Worm (Caenorhabditis elegans) whole organism, midembryonic: ENCODE measurements around the gene C04H4.1.
A peak's percentile ranks its signal among the peaks of the same experiment; 100 is the strongest.

Experiments
- T22C8.4 ChIP-seq: fragments of 200-800 bp; sonication (Bioruptor generic); IDR thresholded peaks from 2 replicates; pipeline ENCODE4 v1.3.6; 2022; ENCODE audit warnings: missing genetic modification characterization, missing compliant biosample characterization
- cog-1 ChIP-seq: sonication (generic microtip); optimal IDR thresholded peaks from 2 replicates; lab custom pipeline; 2016; ENCODE audit warnings: missing genetic modification characterization, missing compliant biosample characterization
- flt-1 ChIP-seq: fragments of 200-800 bp; sonication (Bioruptor generic); IDR thresholded peaks from 2 replicates; pipeline ENCODE4 v1.3.6; 2022; ENCODE audit warnings: missing genetic modification characterization, missing compliant biosample characterization
- klf-2 ChIP-seq: fragments of 200-800 bp; sonication (Bioruptor generic); conservative IDR thresholded peaks from 2 replicates; pipeline ENCODE4 v1.3.6; 2022; ENCODE audit warnings: missing genetic modification reagents, missing genetic modification characterization, missing compliant biosample characterization
- med-1 ChIP-seq: sonication (generic microtip); optimal IDR thresholded peaks from 2 replicates; lab custom pipeline; 2017; ENCODE audit warnings: missing genetic modification characterization, mild to moderate bottlenecking, missing compliant biosample characterization, antibody characterized with exemption, missing genetic modification reagents; ENCODE audit not compliant: insufficient read depth
- ref-1 ChIP-seq: fragments of 200-800 bp; sonication (Bioruptor generic); conservative IDR thresholded peaks from 2 replicates; pipeline ENCODE4 v1.3.6; 2022; ENCODE audit warnings: missing genetic modification reagents, missing genetic modification characterization, missing compliant biosample characterization
- tab-1 ChIP-seq: fragments of 200-800 bp; sonication (Bioruptor generic); IDR thresholded peaks from 2 replicates; pipeline ENCODE4 v1.3.6; 2022; ENCODE audit warnings: missing genetic modification characterization, missing compliant biosample characterization
- ztf-23 ChIP-seq: fragments of 200-800 bp; sonication (Bioruptor generic); IDR thresholded peaks from 2 replicates; pipeline ENCODE4 v1.3.6; 2022; ENCODE audit warnings: missing genetic modification reagents, missing genetic modification characterization, missing compliant biosample characterization
- ztf-29 ChIP-seq: fragments of 200-800 bp; sonication (Bioruptor generic); IDR thresholded peaks from 2 replicates; pipeline ENCODE4 v1.3.6; 2022; ENCODE audit warnings: missing genetic modification reagents, missing genetic modification characterization, missing compliant biosample characterization

Gene C04H4.1

DNA sequence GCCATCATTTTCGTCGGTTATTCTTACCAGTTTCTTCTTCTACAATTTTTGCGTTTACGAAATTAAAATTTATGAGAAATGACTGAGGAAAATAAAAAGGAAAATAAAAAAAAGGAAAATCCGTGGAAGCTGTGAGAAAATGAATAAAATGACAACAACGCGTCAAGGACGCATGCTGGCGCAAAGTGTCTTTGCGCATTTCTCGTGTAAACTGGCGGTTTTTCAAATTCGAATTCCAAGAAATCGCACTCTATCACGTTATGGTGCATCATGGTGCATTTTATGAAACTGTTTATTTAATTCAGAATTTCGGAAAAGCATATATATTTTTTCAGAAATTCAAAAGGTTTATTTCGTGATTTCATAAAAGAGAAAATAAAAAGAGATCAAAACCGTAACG is 13.5 kb upstream of the C04H4.1 start, which contains the start of gene dbt-1:
dbt-1 (minus strand) TSS at position 39 of the 400 bp plus-strand sequence.
- no peak for TF ChIP-seq ztf-29 (GFP tag; lab: Robert Waterston, UW)
- TF ChIP-seq flt-1 (GFP tag; lab: Robert Waterston, UW), result no peak
- TF ChIP-seq ref-1 (GFP tag; lab: Robert Waterston, UW), result no peak
- no peak for TF ChIP-seq klf-2
- no peak for TF ChIP-seq ztf-23 (GFP tag; lab: Robert Waterston, UW)
- peak; percentile 21 for TF ChIP-seq cog-1 (tag; lab: Kevin White, UChicago)

DNA sequence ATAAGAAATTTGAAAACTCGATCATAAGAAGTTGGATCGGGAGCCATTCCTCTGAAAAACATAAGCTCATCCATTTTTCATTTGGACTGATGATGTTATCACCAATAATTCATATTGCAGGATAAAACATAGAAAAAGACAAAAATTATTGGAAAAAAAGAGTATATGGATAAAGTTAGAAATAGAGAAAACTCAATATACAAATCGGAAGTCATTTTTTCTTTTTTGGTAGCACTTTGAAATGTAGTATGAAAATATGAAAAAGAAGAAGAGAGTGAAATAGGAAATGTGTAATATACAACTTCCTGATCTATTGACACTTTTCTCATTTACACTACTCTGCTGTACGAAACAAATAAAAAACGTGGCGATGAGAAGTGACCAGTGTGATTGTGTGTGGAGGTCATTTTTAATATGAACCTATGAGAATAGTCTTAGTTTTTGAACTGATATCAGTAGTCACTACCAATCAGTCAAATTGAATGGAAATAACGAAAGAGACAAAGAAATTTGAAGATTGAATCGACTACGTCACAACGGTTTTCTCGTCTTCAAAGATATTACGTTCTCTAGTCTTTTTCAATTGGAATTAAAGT is 11.7 kb upstream of the C04H4.1 start, which contains the start of gene ZK669.5:
ZK669.5 (minus strand) TSS at position 51 of the 596 bp plus-strand sequence.
- no peak for TF ChIP-seq ztf-23 (GFP tag; lab: Robert Waterston, UW)
- no peak for TF ChIP-seq tab-1
- no peak for TF ChIP-seq flt-1 (GFP tag; lab: Robert Waterston, UW)
- no peak for TF ChIP-seq T22C8.4 (GFP tag; lab: Robert Waterston, UW)
- TF ChIP-seq ztf-29 (GFP tag; lab: Robert Waterston, UW), result no peak
- no peak for TF ChIP-seq med-1
- no peak for TF ChIP-seq cog-1 (tag; lab: Kevin White, UChicago)
- TF ChIP-seq klf-2, result no peak
- TF ChIP-seq ref-1 (GFP tag; lab: Robert Waterston, UW), result no peak

- TF ChIP-seq ref-1 (GFP tag; lab: Robert Waterston, UW) (no peak), flt-1 (GFP tag; lab: Robert Waterston, UW) (no peak), ztf-23 (GFP tag; lab: Robert Waterston, UW) (no peak), ztf-29 (GFP tag; lab: Robert Waterston, UW) (no peak)
Measured at ce11 chrII:7948278-7948677, 10.4 kb upstream of the C04H4.1 start.

DNA sequence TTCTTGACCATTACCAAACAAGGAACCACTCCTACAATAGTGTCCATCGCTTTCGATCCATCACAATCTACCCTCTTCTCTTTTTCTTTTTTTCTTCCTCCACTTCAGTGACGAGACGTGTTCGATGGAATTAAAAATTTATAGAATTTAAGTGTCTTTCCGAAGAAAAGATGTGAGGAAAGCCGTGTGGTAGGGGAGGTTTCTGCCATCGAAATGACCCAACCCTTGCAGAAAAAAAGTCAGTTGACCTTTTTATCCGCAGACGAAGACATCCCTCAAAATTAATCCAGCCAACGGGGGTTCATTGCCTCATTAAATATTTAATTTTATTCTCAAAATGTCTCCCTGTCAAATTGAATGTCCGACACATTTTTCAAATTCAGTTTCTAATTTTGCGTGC is 3.1 kb upstream of the C04H4.1 start:
- TF ChIP-seq T22C8.4 (GFP tag; lab: Robert Waterston, UW) (no peak), cog-1 (tag; lab: Kevin White, UChicago) (no peak), ref-1 (GFP tag; lab: Robert Waterston, UW) (no peak), klf-2 (no peak), tab-1 (no peak), flt-1 (GFP tag; lab: Robert Waterston, UW) (no peak), med-1 (no peak), ztf-23 (GFP tag; lab: Robert Waterston, UW) (no peak), ztf-29 (GFP tag; lab: Robert Waterston, UW) (no peak)

- TF ChIP-seq klf-2 (no peak), ztf-29 (GFP tag; lab: Robert Waterston, UW) (no peak), ztf-23 (GFP tag; lab: Robert Waterston, UW) (no peak), tab-1 (no peak), ref-1 (GFP tag; lab: Robert Waterston, UW) (no peak), med-1 (no peak), flt-1 (GFP tag; lab: Robert Waterston, UW) (no peak), cog-1 (tag; lab: Kevin White, UChicago) (no peak), T22C8.4 (GFP tag; lab: Robert Waterston, UW) (no peak)
Measured at ce11 chrII:7962181-7962580, 3.5 kb downstream of the C04H4.1 start.

DNA sequence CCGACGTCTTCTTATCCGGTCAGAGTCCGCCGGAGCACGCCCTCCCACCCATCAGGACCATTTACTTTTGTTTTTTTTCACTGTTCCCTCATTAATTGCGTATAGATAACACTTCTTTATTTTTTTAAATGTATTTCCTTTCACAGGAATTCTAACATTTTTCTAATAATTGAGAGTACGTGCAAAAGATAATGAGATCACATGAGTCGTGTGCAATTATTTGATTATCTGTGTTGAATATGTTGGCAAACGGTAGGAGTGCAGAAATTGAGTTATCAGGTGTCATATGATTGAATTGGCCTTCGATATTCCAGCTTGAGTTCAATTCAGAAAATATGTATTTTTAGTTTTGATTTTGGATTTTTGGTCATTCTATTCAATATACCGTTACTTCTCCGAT is 9.7 kb downstream of the C04H4.1 start:
- TF ChIP-seq flt-1 (GFP tag; lab: Robert Waterston, UW), result no peak
- no peak for TF ChIP-seq ztf-29 (GFP tag; lab: Robert Waterston, UW)
- TF ChIP-seq ztf-23 (GFP tag; lab: Robert Waterston, UW), result no peak
- TF ChIP-seq cog-1 (tag; lab: Kevin White, UChicago), result no peak
- TF ChIP-seq klf-2, result no peak
- TF ChIP-seq ref-1 (GFP tag; lab: Robert Waterston, UW), result no peak
- no peak for TF ChIP-seq tab-1
- no peak for TF ChIP-seq T22C8.4 (GFP tag; lab: Robert Waterston, UW)
- TF ChIP-seq med-1, result no peak

ce11 chrII:7974189-7974823 is 15.7 kb downstream of the C04H4.1 start:
- no peak for TF ChIP-seq ztf-23 (GFP tag; lab: Robert Waterston, UW)
- TF ChIP-seq flt-1 (GFP tag; lab: Robert Waterston, UW), result no peak
- no peak for TF ChIP-seq ztf-29 (GFP tag; lab: Robert Waterston, UW)
- TF ChIP-seq tab-1, result no peak

ce11 chrII:7976308-7976707 is 17.7 kb downstream of the C04H4.1 start, which contains the start of gene DH11.5:
TSS of gene DH11.5 (plus strand) at chrII:7976608.
- TF ChIP-seq T22C8.4 (GFP tag; lab: Robert Waterston, UW) (no peak), ztf-29 (GFP tag; lab: Robert Waterston, UW) (no peak), med-1 (no peak), ztf-23 (GFP tag; lab: Robert Waterston, UW) (no peak), klf-2 (no peak), ref-1 (GFP tag; lab: Robert Waterston, UW) (no peak), flt-1 (GFP tag; lab: Robert Waterston, UW) (no peak), cog-1 (tag; lab: Kevin White, UChicago) (no peak), tab-1 (no peak)

DNA sequence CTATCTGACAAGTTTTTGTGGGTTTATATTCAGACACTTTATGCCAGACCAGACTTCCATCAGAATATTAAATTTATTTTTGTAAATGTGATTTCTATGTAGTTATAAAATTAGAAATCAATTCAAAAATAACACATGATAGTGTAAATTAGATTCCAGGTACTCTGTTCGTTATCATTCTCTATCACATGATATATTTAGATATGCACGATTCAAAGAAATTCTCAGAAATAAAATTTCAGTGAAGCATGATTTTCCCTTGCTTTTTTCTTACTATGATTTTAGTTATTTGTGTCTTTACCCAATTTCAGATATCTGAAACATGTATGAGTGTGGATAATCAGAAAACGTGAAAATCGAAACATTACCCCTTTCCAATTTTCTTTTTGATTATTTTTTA is 18.9 kb downstream of the C04H4.1 start:
- TF ChIP-seq T22C8.4 (GFP tag; lab: Robert Waterston, UW) (no peak), tab-1 (no peak), cog-1 (tag; lab: Kevin White, UChicago) (no peak), klf-2 (no peak), flt-1 (GFP tag; lab: Robert Waterston, UW) (no peak), ztf-23 (GFP tag; lab: Robert Waterston, UW) (no peak), ztf-29 (GFP tag; lab: Robert Waterston, UW) (no peak), med-1 (no peak), ref-1 (GFP tag; lab: Robert Waterston, UW) (no peak)

DNA sequence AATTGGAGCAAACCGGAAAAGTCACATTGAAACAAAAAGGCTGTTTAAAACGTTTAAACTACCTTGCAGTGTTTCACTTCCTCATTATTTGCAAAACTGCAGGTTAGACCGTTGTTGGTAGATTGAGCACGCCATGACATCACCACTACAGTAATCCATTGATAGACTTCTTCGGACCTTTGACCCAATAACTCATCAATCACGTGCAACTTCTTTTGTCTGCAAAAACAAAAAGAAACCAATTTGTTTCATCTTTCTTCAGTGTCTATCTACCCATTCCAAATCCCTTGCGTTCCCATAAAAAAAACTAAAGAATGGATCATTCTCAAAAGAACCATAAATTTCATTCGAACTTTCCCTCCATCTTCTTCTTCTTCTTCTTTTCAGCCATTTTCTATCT is 22.4 kb downstream of the C04H4.1 start:
- TF ChIP-seq ref-1 (GFP tag; lab: Robert Waterston, UW) (no peak), tab-1 (no peak), ztf-29 (GFP tag; lab: Robert Waterston, UW) (no peak), T22C8.4 (GFP tag; lab: Robert Waterston, UW) (no peak), klf-2 (no peak), med-1 (no peak), ztf-23 (GFP tag; lab: Robert Waterston, UW) (no peak), cog-1 (tag; lab: Kevin White, UChicago) (no peak), flt-1 (GFP tag; lab: Robert Waterston, UW) (no peak)
